Worm (Caenorhabditis elegans): Measurements from ENCODE around the gene alh-1.
A peak's percentile ranks its signal among the peaks of the same experiment; 100 is the strongest.

The alh-1 gene

DNA sequence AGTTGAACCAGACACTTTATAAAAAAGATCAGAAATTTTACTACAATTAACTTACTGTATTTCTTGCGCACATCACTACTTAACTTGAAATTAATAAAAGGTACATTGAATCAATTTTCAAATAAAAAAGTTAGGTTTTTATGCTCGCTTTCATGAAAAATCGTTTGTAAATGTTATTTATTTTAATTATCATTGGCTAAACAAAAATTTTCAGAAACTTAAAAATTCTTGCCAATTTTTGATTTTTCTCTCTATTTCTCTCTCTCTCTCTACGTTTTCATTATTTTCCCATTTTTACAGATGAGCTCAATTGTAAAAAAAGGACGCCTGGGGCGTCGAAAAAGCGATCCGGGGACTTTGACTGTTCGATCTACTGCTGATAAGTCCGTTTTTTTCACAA, 31.8 kb downstream of the alh-1 start, which contains the start of gene sax-2:
TSS of gene sax-2 (plus strand) at position 301 of the 400 bp plus-strand sequence.
- TF ChIP-seq snpc-1.2 (GFP tag; IDR thresholded peaks at IDR 0.05) (no peak), lin-39 (tag; optimal IDR thresholded peaks at IDR 0.05) (no peak), lin-15B (tag; optimal IDR thresholded peaks at IDR 0.05) (no peak), ztf-11 (tag; optimal IDR thresholded peaks at IDR 0.05) (no peak), zag-1 (tag; optimal IDR thresholded peaks at IDR 0.05) (no peak), nhr-10 (tag; optimal IDR thresholded peaks at IDR 0.05) (no peak), hmg-1.1 (GFP tag; IDR thresholded peaks at IDR 0.05) (no peak)

DNA sequence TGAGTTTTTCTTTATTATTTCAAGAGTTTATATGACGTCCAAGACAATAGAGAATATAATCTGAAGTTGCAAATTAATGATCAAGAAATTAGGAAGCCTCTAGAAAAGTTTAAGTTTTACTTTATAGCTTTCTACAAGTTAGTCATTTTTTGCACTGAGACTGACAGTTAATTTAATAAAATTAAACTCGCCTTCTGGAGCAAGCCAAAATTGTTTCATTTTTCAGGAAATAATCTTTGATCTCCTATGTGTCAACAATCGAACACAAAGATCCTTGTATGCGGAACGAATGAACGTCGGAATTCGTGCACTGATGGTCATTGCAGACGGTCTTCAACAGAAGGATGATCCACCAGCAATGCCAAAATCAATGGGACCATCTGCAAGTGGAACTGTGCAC, 34.8 kb downstream of the alh-1 start:
- TF ChIP-seq dmd-9 (GFP tag; IDR thresholded peaks at IDR 0.05) (no peak), aha-1 (tag) (peak; percentile 93), ceh-20 (GFP tag; IDR thresholded peaks at IDR 0.05) (no peak), madf-5 (GFP tag; IDR thresholded peaks at IDR 0.05) (no peak)

DNA sequence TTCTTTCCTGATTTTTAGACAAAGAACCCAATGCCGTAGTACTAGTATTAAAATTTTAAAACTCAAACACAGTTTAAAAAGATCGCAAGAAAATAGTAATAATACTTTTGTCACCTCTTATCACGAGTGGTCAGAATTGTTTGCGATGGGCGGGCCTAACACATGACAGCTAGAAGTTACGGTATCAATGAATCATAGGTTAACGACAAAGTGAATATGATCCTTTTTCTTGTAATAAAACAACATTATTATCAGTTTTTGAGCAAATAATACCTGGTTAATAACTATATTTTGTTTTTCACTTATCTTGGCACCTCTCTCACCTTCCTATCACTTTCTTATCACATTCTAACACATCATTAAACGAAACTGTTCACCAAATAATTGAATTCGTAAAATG, 35.4 kb downstream of the alh-1 start:
- TF ChIP-seq nhr-41 (GFP tag; IDR thresholded peaks at IDR 0.05) (no peak), ces-1 (GFP tag; optimal IDR thresholded peaks at IDR 0.05) (no peak), aly-2 (tag; optimal IDR thresholded peaks at IDR 0.05) (no peak), hlh-11 (tag; optimal IDR thresholded peaks at IDR 0.05) (peak; percentile 23), fos-1 (tag; optimal IDR thresholded peaks at IDR 0.05) (no peak), php-3 (GFP tag; IDR thresholded peaks at IDR 0.05) (peak; percentile 92), pqm-1 (tag; optimal IDR thresholded peaks at IDR 0.05) (peak; percentile 12), daf-16 (GFP tag; optimal IDR thresholded peaks at IDR 0.05) (no peak), daf-16 (tag; optimal IDR thresholded peaks at IDR 0.05) (peak; percentile 73), unc-130 (GFP tag; optimal IDR thresholded peaks at IDR 0.05) (no peak), nhr-28 (tag; optimal IDR thresholded peaks at IDR 0.05) (peak; percentile 35), dmd-6 (GFP tag; IDR thresholded peaks at IDR 0.05) (peak; percentile 8; the same call in 1 of the 2 replicates), tra-1 (GFP tag; IDR thresholded peaks at IDR 0.05) (no peak), mep-1 (tag; optimal IDR thresholded peaks at IDR 0.05) (no peak), unc-62 (GFP tag; optimal IDR thresholded peaks at IDR 0.05 in 1 of 2) (peak in 1 of 2 experiments; percentile 94), unc-62 (tag; optimal IDR thresholded peaks at IDR 0.05) (no peak), ZK337.2 (GFP tag; IDR thresholded peaks at IDR 0.05) (no peak)

DNA sequence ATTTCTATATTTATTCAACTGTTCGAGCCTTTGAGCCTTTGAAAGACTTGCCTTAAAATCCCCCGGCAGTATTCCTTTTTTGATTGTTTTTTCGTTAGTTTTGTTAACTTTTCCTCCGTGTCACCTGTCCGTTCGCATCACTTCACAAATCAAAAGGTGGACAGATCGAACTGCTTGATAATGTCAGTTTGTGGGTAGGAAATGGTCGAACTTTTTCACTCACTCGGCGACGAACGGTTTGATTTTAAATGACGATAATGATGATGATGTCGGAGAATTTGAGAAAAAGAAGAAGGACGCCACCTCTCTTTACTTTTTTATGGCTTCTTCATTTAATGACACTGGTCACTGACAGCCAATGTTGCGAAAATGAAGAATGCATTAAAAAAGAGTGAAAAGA, 41.5 kb downstream of the alh-1 start:
- no peak for TF ChIP-seq T26A8.4 (GFP tag; IDR thresholded peaks at IDR 0.05)
- TF ChIP-seq fkh-10 (GFP tag; optimal IDR thresholded peaks at IDR 0.05): no peak
- no peak for TF ChIP-seq ceh-20 (GFP tag; IDR thresholded peaks at IDR 0.05)
- no peak for TF ChIP-seq madf-5 (GFP tag; IDR thresholded peaks at IDR 0.05)
- no peak for TF ChIP-seq pqm-1 (tag; optimal IDR thresholded peaks at IDR 0.05)
- TF ChIP-seq mxl-2 (GFP tag; conservative IDR thresholded peaks at IDR 0.05): no peak
- no peak for TF ChIP-seq zfp-2 (tag; optimal IDR thresholded peaks at IDR 0.05)
- TF ChIP-seq hlh-11 (tag; optimal IDR thresholded peaks at IDR 0.05): no peak
- TF ChIP-seq egl-43 (GFP tag; IDR thresholded peaks at IDR 0.05): no peak
- no peak for TF ChIP-seq nhr-41 (GFP tag; IDR thresholded peaks at IDR 0.05)
- no peak for TF ChIP-seq F44E2.7 (GFP tag; IDR thresholded peaks at IDR 0.05)
- TF ChIP-seq daf-19 (GFP tag; conservative IDR thresholded peaks at IDR 0.05): no peak
- no peak for TF ChIP-seq nhr-102 (tag; optimal IDR thresholded peaks at IDR 0.05)
- TF ChIP-seq rbr-2 (tag; optimal IDR thresholded peaks at IDR 0.05): no peak
- no peak for TF ChIP-seq hlh-30 (tag; optimal IDR thresholded peaks at IDR 0.05; ENCODE audit: insufficient read depth)
- TF ChIP-seq ama-1 (optimal IDR thresholded peaks at IDR 0.05): no peak
- TF ChIP-seq aha-1 (tag): no peak
- no peak for TF ChIP-seq lin-1 (GFP tag; IDR thresholded peaks at IDR 0.05)
- TF ChIP-seq spr-3 (GFP tag; optimal IDR thresholded peaks at IDR 0.05): no peak
- TF ChIP-seq mdt-29 (GFP tag; IDR thresholded peaks at IDR 0.05): no peak
